Fruit fly (Drosophila melanogaster) whole organism, wandering third instar larva: ENCODE data around the gene tadr.

Experiments used
- Abd-B ChIP-seq: fragments of >200 bp; optimal IDR thresholded peaks from 2 replicates; lab custom pipeline; 2017; ENCODE audit warnings: missing biosample characterization, missing genetic modification characterization
- Vsx2 ChIP-seq: fragments of 200-300, 225-300 bp; sonication (Bioruptor generic); optimal IDR thresholded peaks from 2 replicates; lab custom pipeline; 2018; ENCODE audit warnings: missing biosample characterization, missing genetic modification characterization; ENCODE audit not compliant: partially characterized antibody
- br ChIP-seq: fragments of 200-800 bp; sonication (Bioruptor generic); optimal IDR thresholded peaks from 2 replicates; lab custom pipeline; 2016; ENCODE audit warnings: missing biosample characterization, missing genetic modification characterization
- pan ChIP-seq: fragments of >200 bp; optimal IDR thresholded peaks from 2 replicates; lab custom pipeline; 2017
- psq ChIP-seq: fragments of 200-800 bp; sonication (Bioruptor generic); optimal IDR thresholded peaks from 3 replicates; lab custom pipeline; 2017; ENCODE audit warnings: missing biosample characterization, mild to moderate bottlenecking, missing genetic modification characterization, moderate library complexity

- TF ChIP-seq br (GFP tag; lab: Kevin White, UChicago), result no peak
- no peak for TF ChIP-seq Vsx2 (GFP tag; lab: Kevin White, UChicago)
- no peak for TF ChIP-seq Abd-B (GFP tag; lab: Kevin White, UChicago)
- TF ChIP-seq pan (lab: Kevin White, UChicago), result no peak
- no peak for TF ChIP-seq psq
Observed at dm6 chr2L:21082444-21083201, 7.4 kb downstream of the tadr start, which contains the start of gene CG33511.
